Worm (Caenorhabditis elegans) whole organism, L4 larva: ENCODE results near the gene ZK287.9.

Experiments used
- fkh-10 ChIP-seq: fragments of 150-350 bp; optimal IDR thresholded peaks from 2 replicates; lab custom pipeline; 2014; ENCODE audit warnings: missing biosample characterization, missing genetic modification reagents, missing genetic modification characterization
- ztf-11 ChIP-seq: fragments of 150-350 bp; optimal IDR thresholded peaks from 2 replicates; lab custom pipeline; 2014; ENCODE audit warnings: missing biosample characterization, missing genetic modification characterization

DNA sequence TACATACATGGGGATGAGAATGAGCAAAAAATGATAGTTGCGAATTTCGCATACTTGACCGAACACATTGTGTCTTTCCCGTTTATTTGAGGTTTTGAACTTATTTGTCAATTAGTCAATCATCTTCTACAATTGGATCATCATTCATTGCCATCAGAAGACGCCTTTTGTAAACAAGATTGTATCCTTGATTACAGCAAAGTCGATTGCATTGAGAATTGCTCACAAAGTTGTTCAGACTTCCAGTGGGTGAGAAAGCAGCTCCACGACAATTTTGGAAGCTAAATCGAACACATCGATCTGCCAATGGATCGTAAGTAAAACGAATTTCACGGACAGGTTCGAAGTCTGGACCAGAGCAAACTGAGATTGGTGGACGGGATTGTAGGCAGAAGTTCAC is 1.1 kb downstream of the ZK287.9 start:
- TF ChIP-seq fkh-10 (GFP tag; lab: Kevin White, UChicago) (no peak), ztf-11 (tag; lab: Kevin White, UChicago) (no peak)
